Fruit fly (Drosophila melanogaster) whole organism: ENCODE measurements around the gene Atx2.

Experiments
- CG8478 ChIP-seq: fragments of >200 bp; optimal IDR thresholded peaks from 2 replicates; lab custom pipeline; 2018; ENCODE audit warnings: inconsistent platforms
- EcR ChIP-seq, 2 experiments: fragments of >200 bp; optimal IDR thresholded peaks; 2 replicates each; lab custom pipeline; 2017; ENCODE audit warnings: missing biosample characterization in 2 of 2, missing genetic modification characterization in 2 of 2, missing genetic modification reagents in 2 of 2
- pan ChIP-seq: fragments of >200 bp; optimal IDR thresholded peaks from 2 replicates; lab custom pipeline; 2017
- psq ChIP-seq: fragments of >200 bp; optimal IDR thresholded peaks from 2 replicates; lab custom pipeline; 2017
- usp ChIP-seq: fragments of >200 bp; optimal IDR thresholded peaks from 2 replicates; lab custom pipeline; 2017; ENCODE audit warnings: missing biosample characterization, missing genetic modification characterization, mixed read lengths

dm6 chr3R:15407020-15407501 is 1.2 kb upstream of the Atx2 start, which contains the start of gene CG6125:
- TF ChIP-seq psq (lab: Kevin White, UChicago) (no peak), EcR (GFP tag; optimal IDR thresholded peaks at IDR 0.05; lab: Kevin White, UChicago) (no peak), pan (lab: Kevin White, UChicago) (no peak), CG8478 (lab: Kevin White, UChicago) (no peak), usp (no peak)
